Worm (Caenorhabditis elegans): ENCODE measurements around the gene M117.6.
A peak's percentile ranks its signal among the peaks of the same experiment; 100 is the strongest.

M117.6 gene

ce11 chrIV:11867652-11868232, 39.8 kb upstream of the M117.6 start:
- no peak for TF ChIP-seq ceh-58 (GFP tag; IDR thresholded peaks at IDR 0.05)
- TF ChIP-seq rec-8 (tag; optimal IDR thresholded peaks at IDR 0.05): no peak
- no peak for TF ChIP-seq hlh-26 (GFP tag; conservative IDR thresholded peaks at IDR 0.05)
- no peak for TF ChIP-seq cebp-2 (GFP tag; IDR thresholded peaks at IDR 0.05)
- TF ChIP-seq F57A8.1 (GFP tag; optimal IDR thresholded peaks at IDR 0.05): no peak
- no peak for TF ChIP-seq madf-10 (tag; optimal IDR thresholded peaks at IDR 0.05)
- no peak for TF ChIP-seq ets-4 (GFP tag; optimal IDR thresholded peaks at IDR 0.05)

- TF ChIP-seq K12H6.12 (tag; optimal IDR thresholded peaks at IDR 0.05) (no peak), lin-40 (tag; optimal IDR thresholded peaks at IDR 0.05) (no peak)
These were observed 36.3 kb upstream of the M117.6 start, which contains the start of gene trpa-1 for ce11 chrIV:11864226-11864625. Gene trpa-1 (plus strand): TSS chrIV:11864526.

- TF ChIP-seq F10E7.11 (tag; optimal IDR thresholded peaks at IDR 0.05) (no peak), C06A6.2 (GFP tag; conservative IDR thresholded peaks at IDR 0.05) (no peak), die-1 (tag; optimal IDR thresholded peaks at IDR 0.05) (no peak), akir-1 (GFP tag; optimal IDR thresholded peaks at IDR 0.05) (no peak), repo-1 (tag; optimal IDR thresholded peaks at IDR 0.05) (no peak), tlf-1 (GFP tag; optimal IDR thresholded peaks at IDR 0.05) (no peak), sdz-38 (tag; optimal IDR thresholded peaks at IDR 0.05) (no peak), F55B11.4 (tag; optimal IDR thresholded peaks at IDR 0.05; ENCODE audit: borderline replicate concordance, insufficient read depth) (no peak), C17E4.6 (GFP tag; IDR thresholded peaks at IDR 0.05) (no peak), hlh-26 (GFP tag; conservative IDR thresholded peaks at IDR 0.05) (no peak)
These were observed 35.5 kb upstream of the M117.6 start for ce11 chrIV:11863428-11863827.

ce11 chrIV:11859995-11860605, 32.2 kb upstream of the M117.6 start, which contains the start of gene mob-1:
Gene mob-1 (plus strand): TSS chrIV:11860555.
- TF ChIP-seq Y79H2A.3 (GFP tag; conservative IDR thresholded peaks at IDR 0.05) (no peak), attf-6 (GFP tag; IDR thresholded peaks at IDR 0.05) (peak; percentile 59; the same call in 1 of the 2 replicates), gei-17 (GFP tag; optimal IDR thresholded peaks at IDR 0.05) (no peak), C06A6.2 (GFP tag; conservative IDR thresholded peaks at IDR 0.05) (no peak), lir-1 (GFP tag; conservative IDR thresholded peaks at IDR 0.05) (no peak), dpff-1 (tag; optimal IDR thresholded peaks at IDR 0.05) (no peak), akir-1 (GFP tag; optimal IDR thresholded peaks at IDR 0.05) (no peak), ceh-58 (GFP tag; IDR thresholded peaks at IDR 0.05) (no peak), madf-3 (GFP tag; IDR thresholded peaks at IDR 0.05) (no peak), B0019.2 (GFP tag; conservative IDR thresholded peaks at IDR 0.05) (no peak), pbrm-1 (GFP tag; IDR thresholded peaks at IDR 0.05) (0 out of 2 replicates have a peak, but pooled peaks have one; percentile 43), nfyb-1 (GFP tag; IDR thresholded peaks at IDR 0.05) (peak; percentile 47; the same call in 1 of the 2 replicates), xnd-1 (tag; optimal IDR thresholded peaks at IDR 0.05) (no peak), efl-1 (GFP tag; optimal IDR thresholded peaks at IDR 0.05) (no peak), F39B2.1 (GFP tag; IDR thresholded peaks at IDR 0.05) (0 out of 2 replicates have a peak, but pooled peaks have one; percentile 48), lin-54 (GFP tag; optimal IDR thresholded peaks at IDR 0.05) (peak; percentile 12), lsy-27 (tag; optimal IDR thresholded peaks at IDR 0.05; ENCODE audit: borderline replicate concordance, insufficient read depth) (no peak), nfya-1 (tag; optimal IDR thresholded peaks at IDR 0.05; ENCODE audit: borderline replicate concordance, insufficient read depth) (no peak), atf-7 (tag; optimal IDR thresholded peaks at IDR 0.05) (no peak), ama-1 (optimal IDR thresholded peaks at IDR 0.05) (no peak), ama-1 (GFP tag; optimal IDR thresholded peaks at IDR 0.05) (no peak), attf-5 (GFP tag; optimal IDR thresholded peaks at IDR 0.05) (peak; percentile 27), ceh-79 (tag; optimal IDR thresholded peaks at IDR 0.05) (no peak), madf-8 (GFP tag; conservative IDR thresholded peaks at IDR 0.05) (0 out of 2 replicates have a peak, but pooled peaks have one; percentile 8), F49E8.2 (tag; optimal IDR thresholded peaks at IDR 0.05; ENCODE audit: insufficient read depth) (no peak), hmg-1.2 (GFP tag; IDR thresholded peaks at IDR 0.05) (peak; percentile 28; the same call in 1 of the 2 replicates), lin-26 (GFP tag; IDR thresholded peaks at IDR 0.05) (peak; percentile 80)

Measured in whole organism, young adult.